Fruit fly (Drosophila melanogaster): ENCODE measurements around the gene Arp1.
"Not testable (repeated sequence)": the region's sequence is repeated elsewhere in the genome, so short reads cannot be mapped to it uniquely, and the experiment has no call there.

The Arp1 gene

DNA sequence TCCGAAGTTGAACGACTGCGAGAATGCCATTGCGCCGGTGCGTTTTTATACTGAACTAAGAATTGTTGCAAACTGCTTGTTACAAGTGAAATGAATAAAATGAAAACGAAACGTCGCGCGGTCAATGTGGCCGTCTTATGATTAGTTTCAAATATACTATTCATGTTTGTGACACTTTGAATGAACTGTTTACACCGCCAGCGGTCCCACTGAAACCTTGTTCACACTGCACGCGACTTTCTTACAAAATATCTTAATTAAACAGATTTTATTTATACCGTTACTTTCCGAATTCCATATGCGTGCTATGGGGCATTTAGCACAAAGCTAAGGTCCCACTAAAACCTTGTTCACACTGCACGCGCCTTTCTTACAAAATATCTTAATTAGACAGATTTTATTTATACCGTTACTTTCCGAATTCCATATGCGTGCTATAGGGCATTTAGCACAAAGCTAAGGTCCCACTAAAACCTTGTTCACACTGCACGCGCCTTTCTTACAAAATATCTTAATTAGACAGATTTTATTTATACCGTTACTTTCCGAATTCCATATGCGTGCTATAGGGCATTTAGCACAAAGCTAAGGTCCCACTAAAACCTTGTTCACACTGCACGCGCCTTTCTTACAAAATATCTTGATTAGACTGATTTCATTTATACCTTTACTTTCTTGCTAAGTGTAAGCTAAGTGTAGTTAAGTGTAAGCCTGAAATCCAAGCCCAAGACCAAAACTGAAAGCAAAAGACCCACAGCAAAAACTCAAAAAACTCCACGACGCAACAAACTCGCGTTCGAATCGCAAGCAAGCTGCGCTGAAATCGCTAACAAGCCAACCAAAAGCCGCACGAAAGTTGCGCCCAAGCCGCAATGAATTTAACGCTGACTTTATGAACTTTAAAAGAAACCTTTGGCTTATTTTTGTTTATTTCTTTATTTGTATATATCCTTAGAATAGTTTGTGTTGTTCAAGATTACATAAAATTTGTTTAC is 20.9 kb downstream of the Arp1 start, which contains the start of gene PolQ:
Gene PolQ (minus strand): TSS at position 122 of the 995 bp plus-strand sequence.
- not testable (repeated sequence) for TF ChIP-seq usp (GFP tag; optimal IDR thresholded peaks at IDR 0.05); Dll (optimal IDR thresholded peaks at IDR 0.05); pan (optimal IDR thresholded peaks at IDR 0.05)

DNA sequence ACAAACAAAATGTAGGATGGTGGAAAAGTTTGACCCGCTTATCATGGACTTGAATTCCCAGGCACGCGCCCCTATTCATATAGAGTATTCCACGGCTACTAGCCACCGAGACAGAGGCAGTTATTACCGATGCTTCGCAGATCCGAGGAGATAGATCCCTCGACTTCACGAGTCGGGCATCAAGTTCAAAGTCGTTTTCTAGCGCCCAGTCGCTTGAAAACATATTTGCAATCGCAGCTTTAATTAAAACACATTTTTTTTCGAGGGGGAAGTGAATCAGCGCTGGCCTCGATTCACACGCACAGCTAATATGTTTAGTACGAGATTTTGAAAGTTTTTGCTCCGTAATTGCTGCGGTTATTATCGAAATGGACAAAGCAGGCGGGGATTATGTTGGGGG is 23.7 kb downstream of the Arp1 start:
- TF ChIP-seq psq (optimal IDR thresholded peaks at IDR 0.05) (no peak), pan (optimal IDR thresholded peaks at IDR 0.05) (no peak)

dm6 chr3R:12716251-12716650 is 24.7 kb downstream of the Arp1 start:
- TF ChIP-seq Dll (optimal IDR thresholded peaks at IDR 0.05) (no peak), psq (optimal IDR thresholded peaks at IDR 0.05) (no peak), EcR (GFP tag; optimal IDR thresholded peaks at IDR 0.05) (no peak), usp (GFP tag; optimal IDR thresholded peaks at IDR 0.05) (no peak), CG8478 (optimal IDR thresholded peaks at IDR 0.05) (no peak), pan (optimal IDR thresholded peaks at IDR 0.05) (no peak)

DNA sequence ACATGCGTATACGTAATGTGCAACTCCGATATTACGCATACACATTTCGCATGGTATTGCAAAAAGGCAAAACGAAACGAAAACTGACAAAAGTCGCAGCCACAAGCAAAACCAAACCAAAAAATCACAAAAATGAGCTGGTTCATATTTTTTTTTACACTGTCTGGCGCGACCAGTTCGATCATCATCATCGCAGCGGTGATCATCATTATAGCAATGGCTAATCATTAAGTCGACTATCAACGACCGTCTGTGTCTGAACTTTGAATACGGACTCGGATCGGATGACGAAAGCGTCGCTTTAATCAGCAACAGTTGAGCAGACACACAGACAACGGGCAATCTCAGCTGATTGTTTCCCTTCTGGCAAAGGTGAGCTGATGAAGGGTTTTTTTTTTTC is 25.4 kb downstream of the Arp1 start:
- TF ChIP-seq psq (optimal IDR thresholded peaks at IDR 0.05), result no peak

DNA sequence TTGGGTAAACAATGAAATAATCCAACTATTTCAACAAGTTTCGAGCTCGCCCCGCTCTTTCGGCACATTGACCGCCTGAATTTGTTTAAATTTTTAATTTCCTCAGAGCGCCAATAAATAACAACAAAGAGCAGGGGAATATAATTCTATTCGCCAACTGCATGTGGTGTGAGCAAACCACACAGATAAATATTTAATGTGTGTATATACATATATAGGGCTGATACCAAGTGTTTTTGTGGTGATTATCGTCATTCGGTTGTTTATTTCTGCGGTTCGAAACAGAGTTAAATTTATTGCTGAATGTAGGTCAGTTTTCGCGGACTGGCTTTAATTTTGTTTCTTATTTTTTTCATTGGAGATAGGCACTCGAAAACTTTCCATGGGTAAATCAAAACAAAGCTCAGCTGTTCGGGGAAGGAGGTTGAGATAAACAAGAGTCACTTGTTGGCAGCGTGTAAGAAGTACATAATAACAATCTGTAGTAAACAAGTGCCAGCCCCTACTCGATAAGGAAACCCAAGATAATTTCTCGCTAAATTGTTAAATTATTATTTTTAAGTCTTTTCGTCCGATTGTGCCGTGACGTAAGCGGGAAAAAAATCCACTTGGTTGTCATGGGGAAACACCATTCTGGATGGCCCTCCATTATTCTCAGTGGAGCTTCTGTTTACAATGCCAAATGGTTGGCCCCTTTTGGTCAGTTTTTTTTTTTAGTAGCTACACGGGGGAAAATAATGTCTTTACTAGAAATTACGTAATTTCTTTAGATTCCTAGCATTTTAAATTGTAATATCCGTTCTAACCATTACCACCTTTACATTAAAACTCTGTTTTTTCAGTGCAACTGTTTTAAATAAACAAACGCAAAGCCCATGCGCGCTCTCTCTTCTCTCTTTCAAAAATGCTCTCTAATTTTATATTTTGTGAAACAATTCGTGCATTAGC is 26.3 kb downstream of the Arp1 start:
- TF ChIP-seq usp (GFP tag; optimal IDR thresholded peaks at IDR 0.05) (no peak), EcR (GFP tag; optimal IDR thresholded peaks at IDR 0.05) (no peak), psq (optimal IDR thresholded peaks at IDR 0.05) (no peak), pan (optimal IDR thresholded peaks at IDR 0.05) (no peak), CG8478 (optimal IDR thresholded peaks at IDR 0.05) (no peak), Dll (optimal IDR thresholded peaks at IDR 0.05) (no peak)

DNA sequence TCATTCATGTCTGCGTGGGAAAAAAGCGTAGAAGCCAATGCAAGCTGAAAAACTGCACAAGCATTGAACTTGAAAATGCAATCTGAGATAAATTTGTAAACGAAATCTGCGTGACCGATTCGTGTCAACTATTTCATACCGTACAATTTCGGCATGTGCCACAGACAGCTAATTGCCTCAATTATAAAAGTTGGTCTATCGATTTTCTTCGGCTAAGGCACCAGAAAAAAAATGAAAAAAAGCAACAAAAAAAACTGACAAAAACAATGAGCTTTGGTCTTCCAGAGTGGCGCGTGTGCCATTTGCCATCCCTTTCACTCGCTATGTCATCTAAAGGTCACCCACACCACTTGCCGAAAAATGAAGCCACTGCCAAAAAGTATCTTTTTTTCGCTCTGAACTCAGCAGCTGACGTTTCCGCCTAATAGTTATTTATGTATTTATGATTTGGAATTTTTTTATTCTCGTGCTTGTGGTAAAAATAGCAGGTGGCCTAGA is 27.0 kb downstream of the Arp1 start:
- TF ChIP-seq psq (optimal IDR thresholded peaks at IDR 0.05) (no peak), pan (optimal IDR thresholded peaks at IDR 0.05) (no peak), usp (GFP tag; optimal IDR thresholded peaks at IDR 0.05) (no peak), Dll (optimal IDR thresholded peaks at IDR 0.05) (no peak), CG8478 (optimal IDR thresholded peaks at IDR 0.05) (no peak), EcR (GFP tag; optimal IDR thresholded peaks at IDR 0.05) (no peak)

DNA sequence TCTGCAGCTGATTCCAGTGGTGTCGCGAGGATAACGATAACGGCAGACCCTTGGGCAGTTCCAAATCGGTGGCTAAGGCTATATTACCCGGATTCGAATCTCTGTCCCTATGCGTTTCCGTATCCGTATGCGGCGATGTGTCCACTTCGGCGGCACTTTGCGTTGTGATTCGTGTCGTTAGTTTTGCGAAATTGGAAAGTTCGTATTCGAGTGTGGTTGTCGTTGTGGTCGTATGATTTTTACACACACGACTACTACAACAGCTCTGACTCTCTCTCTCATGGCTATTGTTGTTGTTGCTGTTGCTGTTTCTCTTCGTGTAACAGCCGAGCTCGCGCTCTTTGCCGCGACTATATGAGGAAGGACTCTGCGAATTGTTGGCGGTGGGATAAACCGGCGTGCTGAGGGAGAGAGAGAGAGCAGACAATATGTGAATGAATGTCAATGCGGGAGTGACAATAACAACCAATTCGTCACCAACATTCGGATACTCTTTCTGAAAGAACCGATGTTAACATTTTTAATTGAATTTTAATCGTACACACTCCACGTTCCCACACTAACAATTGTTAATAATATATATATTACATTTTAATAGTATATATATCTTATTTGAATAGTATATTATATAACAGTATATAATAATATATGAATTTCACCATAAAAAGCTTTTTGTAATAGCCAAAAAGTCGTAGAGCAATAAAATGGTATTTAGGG is 28.2 kb downstream of the Arp1 start:
- TF ChIP-seq CG8478 (optimal IDR thresholded peaks at IDR 0.05), result no peak
- TF ChIP-seq psq (optimal IDR thresholded peaks at IDR 0.05), result no peak
- TF ChIP-seq EcR (GFP tag; optimal IDR thresholded peaks at IDR 0.05), result no peak
- TF ChIP-seq usp (GFP tag; optimal IDR thresholded peaks at IDR 0.05), result no peak
- TF ChIP-seq Dll (optimal IDR thresholded peaks at IDR 0.05), result no peak
- TF ChIP-seq pan (optimal IDR thresholded peaks at IDR 0.05), result no peak

- TF ChIP-seq Dll (optimal IDR thresholded peaks at IDR 0.05), result no peak
- no peak for TF ChIP-seq usp (GFP tag; optimal IDR thresholded peaks at IDR 0.05)
- no peak for TF ChIP-seq CG8478 (optimal IDR thresholded peaks at IDR 0.05)
- no peak for TF ChIP-seq pan (optimal IDR thresholded peaks at IDR 0.05)
- TF ChIP-seq EcR (GFP tag; optimal IDR thresholded peaks at IDR 0.05), result no peak
Observed at dm6 chr3R:12720344-12721200, 29.0 kb downstream of the Arp1 start.

DNA sequence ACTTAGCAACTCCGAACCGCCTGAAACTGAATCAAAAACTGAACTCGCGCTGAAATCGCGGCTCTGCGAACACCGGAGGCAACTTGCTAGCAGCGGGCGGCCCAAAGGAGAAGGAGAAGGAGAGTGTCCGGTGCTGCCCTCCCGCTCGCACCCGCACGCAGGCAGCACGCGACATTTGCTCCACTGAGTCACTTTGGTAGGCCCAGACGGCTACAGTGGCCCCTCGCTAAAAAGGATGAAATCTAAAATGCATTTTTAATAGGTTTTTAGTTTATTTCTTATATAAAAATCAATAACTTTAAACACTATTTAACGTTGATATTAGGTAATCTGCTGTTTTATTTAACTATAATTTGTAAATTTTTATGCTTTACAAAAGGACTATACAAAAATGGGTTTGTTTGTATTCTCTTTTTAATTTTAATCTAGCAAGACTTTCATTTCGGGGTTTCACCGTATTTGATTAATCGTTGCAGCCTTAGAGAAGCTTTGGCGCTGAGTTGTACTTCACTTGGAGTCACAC is 30.9 kb downstream of the Arp1 start, which contains the start of gene Men:
Gene Men (minus strand): TSS at position 51 of the 523 bp plus-strand sequence.
- TF ChIP-seq EcR (GFP tag; optimal IDR thresholded peaks at IDR 0.05) (no peak), usp (GFP tag; optimal IDR thresholded peaks at IDR 0.05) (no peak), Dll (optimal IDR thresholded peaks at IDR 0.05) (no peak), CG8478 (optimal IDR thresholded peaks at IDR 0.05) (no peak), psq (optimal IDR thresholded peaks at IDR 0.05) (no peak), pan (optimal IDR thresholded peaks at IDR 0.05) (no peak)

DNA sequence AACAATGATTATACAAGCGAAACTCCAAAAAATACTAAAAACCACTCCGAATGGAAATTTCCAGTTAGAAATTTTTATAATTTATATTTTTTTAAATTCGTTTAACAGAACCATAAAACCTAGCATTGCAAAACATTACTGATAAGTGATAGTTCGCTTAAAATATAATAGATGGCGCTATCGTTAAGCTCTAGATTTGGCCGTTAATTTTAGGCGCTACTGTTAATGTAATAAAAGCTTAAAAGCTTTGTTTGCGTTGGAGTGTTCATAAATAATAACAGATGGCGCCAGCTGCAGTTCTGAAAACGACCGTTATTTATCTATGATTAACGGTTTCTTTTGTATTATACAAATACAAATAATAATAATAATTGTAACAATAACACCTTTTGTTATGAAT is 32.2 kb downstream of the Arp1 start:
- TF ChIP-seq psq (optimal IDR thresholded peaks at IDR 0.05) (no peak), pan (optimal IDR thresholded peaks at IDR 0.05) (no peak), CG8478 (optimal IDR thresholded peaks at IDR 0.05) (no peak), Dll (optimal IDR thresholded peaks at IDR 0.05) (no peak), usp (GFP tag; optimal IDR thresholded peaks at IDR 0.05) (no peak), EcR (GFP tag; optimal IDR thresholded peaks at IDR 0.05) (no peak)

Data from whole organism.